Worm (Caenorhabditis elegans): Measurements from ENCODE around the gene rpb-4.

Gene rpb-4

ce11 chrII:7419563-7419962 is 45.3 kb downstream of the rpb-4 start:
- no peak for TF ChIP-seq rec-8 (tag; optimal IDR thresholded peaks at IDR 0.05)
- no peak for TF ChIP-seq attf-3 (GFP tag; conservative IDR thresholded peaks at IDR 0.05)
- no peak for TF ChIP-seq somi-1 (GFP tag; optimal IDR thresholded peaks at IDR 0.05)
- TF ChIP-seq nhr-80 (tag; optimal IDR thresholded peaks at IDR 0.05): no peak
- no peak for TF ChIP-seq ztf-18 (tag; optimal IDR thresholded peaks at IDR 0.05)
- no peak for TF ChIP-seq rcor-1 (GFP tag; IDR thresholded peaks at IDR 0.05)
- TF ChIP-seq nhr-179 (tag; optimal IDR thresholded peaks at IDR 0.05): no peak

DNA sequence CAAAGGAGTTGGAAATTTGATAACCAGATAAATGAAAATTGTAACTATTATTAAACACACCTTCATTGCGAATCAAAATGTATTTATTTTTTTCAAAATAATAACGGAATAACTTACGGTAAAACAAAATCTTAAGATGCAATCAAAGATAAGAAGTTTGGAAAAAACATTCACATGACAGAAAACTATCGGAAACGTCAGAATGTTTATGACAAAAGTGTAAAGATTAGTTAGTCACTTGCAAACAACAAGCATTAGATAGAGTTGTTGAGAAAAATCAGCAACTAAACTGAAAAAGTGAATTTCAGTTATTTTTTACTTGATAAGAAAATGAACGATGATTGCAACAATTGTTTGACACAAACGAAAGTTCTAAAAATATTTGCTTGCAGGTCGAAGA is 45.9 kb downstream of the rpb-4 start:
- TF ChIP-seq attf-5 (GFP tag; optimal IDR thresholded peaks at IDR 0.05) (no peak), bed-1 (GFP tag; IDR thresholded peaks at IDR 0.05) (no peak), bed-2 (GFP tag; IDR thresholded peaks at IDR 0.05) (no peak), mel-28 (tag; optimal IDR thresholded peaks at IDR 0.05; ENCODE audit: borderline replicate concordance) (no peak), D2030.7 (GFP tag; IDR thresholded peaks at IDR 0.05) (no peak), K12H6.12 (tag; optimal IDR thresholded peaks at IDR 0.05) (no peak), sea-2 (GFP tag; IDR thresholded peaks at IDR 0.05) (no peak), lsy-27 (tag; optimal IDR thresholded peaks at IDR 0.05; ENCODE audit: borderline replicate concordance, insufficient read depth) (no peak), ztf-3 (GFP tag; optimal IDR thresholded peaks at IDR 0.05) (no peak), nhr-80 (tag; optimal IDR thresholded peaks at IDR 0.05) (no peak), let-607 (tag; optimal IDR thresholded peaks at IDR 0.05) (no peak), F39B2.1 (GFP tag; IDR thresholded peaks at IDR 0.05) (no peak), ekl-4 (GFP tag; IDR thresholded peaks at IDR 0.05) (no peak), Y56A3A.18 (GFP tag; IDR thresholded peaks at IDR 0.05) (no peak)

DNA sequence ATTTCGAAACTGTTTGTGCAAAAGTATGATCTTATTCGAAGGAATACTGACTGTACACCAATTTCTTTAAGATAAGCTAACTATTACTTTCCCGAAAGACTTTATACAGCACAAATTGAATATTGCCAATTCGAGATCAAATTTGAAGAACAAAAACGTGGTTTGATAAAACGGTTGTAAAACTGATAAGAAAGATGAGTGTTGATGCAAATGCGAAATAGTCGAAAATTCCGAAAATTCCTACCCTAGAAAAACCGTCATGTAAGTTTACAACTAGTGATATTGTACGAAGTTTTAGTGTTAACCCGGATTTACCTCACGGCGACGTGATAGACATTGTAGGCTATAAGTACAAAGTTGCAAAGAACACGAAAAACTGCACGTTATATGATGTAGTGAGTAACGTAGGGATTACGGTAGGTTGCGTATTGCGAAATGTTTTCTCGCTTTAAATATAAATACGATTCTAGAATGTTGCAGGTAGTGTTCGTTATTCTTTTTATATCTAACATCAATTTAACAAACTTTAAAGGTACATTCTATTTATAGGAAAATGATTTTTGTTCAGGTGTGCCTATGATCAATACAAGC is 46.6 kb downstream of the rpb-4 start:
- TF ChIP-seq ztf-28 (GFP tag; IDR thresholded peaks at IDR 0.05) (no peak), nhr-80 (tag; optimal IDR thresholded peaks at IDR 0.05) (peak; percentile 23), cebp-1 (GFP tag; IDR thresholded peaks at IDR 0.05) (peak; percentile 56), cebp-1 (tag; optimal IDR thresholded peaks at IDR 0.05) (no peak)

Data from whole organism, young adult.